Fruit fly (Drosophila melanogaster): ENCODE results near the gene CG43335.

- TF ChIP-seq bab1 (GFP tag; optimal IDR thresholded peaks at IDR 0.05) (no peak), CG12768 (GFP tag; optimal IDR thresholded peaks at IDR 0.05) (no peak), Hr96 (GFP tag; optimal IDR thresholded peaks at IDR 0.05) (no peak), cnc (optimal IDR thresholded peaks at IDR 0.05) (no peak), cic (GFP tag; optimal IDR thresholded peaks at IDR 0.05) (no peak), ovo (GFP tag; optimal IDR thresholded peaks at IDR 0.05) (no peak), CG11617 (GFP tag; optimal IDR thresholded peaks at IDR 0.05) (no peak), Clk (GFP tag; optimal IDR thresholded peaks at IDR 0.05) (no peak), kay (GFP tag; ENCODE audit: borderline replicate concordance) (no peak), CG7101 (tag; optimal IDR thresholded peaks at IDR 0.05) (no peak), CG33017 (tag; optimal IDR thresholded peaks at IDR 0.05) (no peak), CG5204 (GFP tag; optimal IDR thresholded peaks at IDR 0.05) (no peak), toe (GFP tag; optimal IDR thresholded peaks at IDR 0.05) (no peak)
Observed at dm6 chr3R:15634135-15634534, 1.1 kb upstream of the CG43335 start.

Measured in whole organism, adult.